Worm (Caenorhabditis elegans) whole organism, mixed stage, embryonic: ENCODE results near the gene nhr-186.

Source experiments
- drap-1 ChIP-seq: fragments of 200-800 bp; sonication (Bioruptor generic); optimal IDR thresholded peaks from 3 replicates; lab custom pipeline; 2018; ENCODE audit warnings: mild to moderate bottlenecking, missing genetic modification characterization, missing compliant biosample characterization
- lin-13 ChIP-seq: fragments of 150-350 bp; optimal IDR thresholded peaks from 2 replicates; lab custom pipeline; 2014; ENCODE audit warnings: missing biosample characterization, missing genetic modification characterization
- nhr-28 ChIP-seq: fragments of 150-350 bp; optimal IDR thresholded peaks from 2 replicates; lab custom pipeline; 2014; ENCODE audit warnings: missing biosample characterization, missing genetic modification characterization
- nhr-76 ChIP-seq: sonication (generic microtip); optimal IDR thresholded peaks from 2 replicates; lab custom pipeline; 2017; ENCODE audit warnings: missing biosample characterization, missing genetic modification characterization
- sem-2 ChIP-seq: fragments of 200-800 bp; sonication (Bioruptor generic); optimal IDR thresholded peaks from 2 replicates; lab custom pipeline; 2018; ENCODE audit warnings: mild to moderate bottlenecking, missing genetic modification characterization, missing compliant biosample characterization
- unc-39 ChIP-seq: fragments of 150-350 bp; optimal IDR thresholded peaks from 2 replicates; lab custom pipeline; 2014; ENCODE audit warnings: missing biosample characterization, missing genetic modification characterization
- unc-62 ChIP-seq: fragments of 150-350 bp; optimal IDR thresholded peaks from 2 replicates; lab custom pipeline; 2014; ENCODE audit warnings: missing biosample characterization, missing genetic modification reagents, missing genetic modification characterization

- TF ChIP-seq nhr-28 (tag; lab: Kevin White, UChicago) (no peak), nhr-76 (no peak), unc-62 (GFP tag; lab: Kevin White, UChicago) (no peak), unc-39 (no peak), drap-1 (GFP tag; lab: Kevin White, UChicago) (no peak), lin-13 (no peak), sem-2 (no peak)
Measured at ce11 chrV:3878223-3878622, 23.5 kb upstream of the nhr-186 start, which contains the start of gene nhr-159.
